Worm (Caenorhabditis elegans) whole organism, L4/young adult: ENCODE data around the gene F19G12.11.

ENCODE experiments used
- W03F9.2 ChIP-seq: fragments of 150-350 bp; optimal IDR thresholded peaks from 2 replicates; lab custom pipeline; 2014; ENCODE audit warnings: missing biosample characterization, missing genetic modification characterization
- dao-5 ChIP-seq: sonication (generic microtip); optimal IDR thresholded peaks from 2 replicates; lab custom pipeline; 2016; ENCODE audit warnings: missing genotype, missing genetic modification characterization, moderate library complexity, missing compliant biosample characterization
- him-1 ChIP-seq: sonication (generic microtip); optimal IDR thresholded peaks from 2 replicates; lab custom pipeline; 2016; ENCODE audit warnings: missing genotype, missing genetic modification reagents, missing genetic modification characterization, missing compliant biosample characterization

ce11 chrX:1381565-1381964, 44.8 kb downstream of the F19G12.11 start, which contains the start of gene F56C3.10:
- TF ChIP-seq W03F9.2 (tag; lab: Kevin White, UChicago) (no peak), him-1 (tag; lab: Kevin White, UChicago) (no peak), dao-5 (no peak)
